Worm (Caenorhabditis elegans) whole organism, L3 larva: Measurements from ENCODE around the gene C24A3.1.

Experiments used
- ceh-16 ChIP-seq: sonication (generic microtip); optimal IDR thresholded peaks from 2 replicates; lab custom pipeline; 2017; ENCODE audit warnings: missing biosample characterization, missing genetic modification characterization
- ceh-28 ChIP-seq: fragments of 150-350 bp; optimal IDR thresholded peaks from 2 replicates; lab custom pipeline; 2014; ENCODE audit warnings: missing biosample characterization, missing genetic modification reagents, missing genetic modification characterization
- fkh-10 ChIP-seq: sonication (generic microtip); optimal IDR thresholded peaks from 2 replicates; lab custom pipeline; 2017; ENCODE audit warnings: missing biosample characterization, missing genetic modification reagents, missing genetic modification characterization
- jun-1 ChIP-seq: fragments of 150-350 bp; optimal IDR thresholded peaks from 2 replicates; lab custom pipeline; 2014; ENCODE audit warnings: missing biosample characterization, missing genetic modification reagents, missing genetic modification characterization
- lin-15B ChIP-seq: fragments of 150-350 bp; optimal IDR thresholded peaks from 2 replicates; lab custom pipeline; 2014; ENCODE audit warnings: missing biosample characterization, missing genetic modification characterization
- nfya-1 ChIP-seq: sonication (generic microtip); optimal IDR thresholded peaks from 2 replicates; lab custom pipeline; 2017; ENCODE audit warnings: missing genetic modification characterization, mild to moderate bottlenecking, missing compliant biosample characterization, antibody characterized with exemption, moderate library complexity; ENCODE audit not compliant: insufficient read depth
- nhr-11 ChIP-seq: fragments of 150-350 bp; optimal IDR thresholded peaks from 2 replicates; lab custom pipeline; 2014; ENCODE audit warnings: missing biosample characterization, missing genetic modification characterization
- nhr-76 ChIP-seq: fragments of 150-350 bp; sonication (generic microtip); optimal IDR thresholded peaks from 5 replicates; lab custom pipeline; 2014; ENCODE audit warnings: missing biosample characterization, missing genetic modification characterization
- pqm-1 ChIP-seq: fragments of 150-350 bp; optimal IDR thresholded peaks from 2 replicates; lab custom pipeline; 2017; ENCODE audit warnings: missing biosample characterization, missing genetic modification characterization, inconsistent platforms
- unc-62 ChIP-seq: fragments of 150-350 bp; sonication (generic microtip); optimal IDR thresholded peaks from 4 replicates; lab custom pipeline; 2014; ENCODE audit warnings: missing biosample characterization, missing genetic modification reagents, missing genetic modification characterization
- ztf-11 ChIP-seq: fragments of 150-350 bp; optimal IDR thresholded peaks from 2 replicates; lab custom pipeline; 2014; ENCODE audit warnings: missing biosample characterization, missing genetic modification characterization

DNA sequence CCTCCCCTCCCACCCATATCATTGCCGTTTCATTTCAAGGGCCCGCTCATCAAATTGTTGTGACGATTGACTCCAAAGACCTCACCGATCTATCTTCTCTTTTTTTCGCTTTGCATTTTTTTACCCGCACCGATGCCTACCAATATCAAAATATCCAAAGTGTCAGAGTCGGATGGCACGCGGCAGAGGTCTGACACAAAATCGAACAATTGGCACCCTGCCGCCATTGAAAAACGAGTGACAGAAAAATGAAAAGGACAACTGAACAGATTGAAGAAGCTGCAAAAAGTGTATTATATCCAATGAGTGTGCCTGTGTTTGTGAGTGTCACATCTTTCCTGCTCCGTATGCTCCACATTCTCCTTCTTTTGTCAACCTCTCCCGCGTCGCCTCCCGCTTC, 12.4 kb upstream of the C24A3.1 start:
- TF ChIP-seq ceh-28 (tag; lab: Kevin White, UChicago) (no peak), nhr-76 (tag; lab: Kevin White, UChicago) (no peak), nhr-11 (tag; lab: Kevin White, UChicago) (no peak), lin-15B (tag; lab: Kevin White, UChicago) (no peak), ceh-16 (tag; lab: Kevin White, UChicago) (no peak), fkh-10 (GFP tag; lab: Kevin White, UChicago) (no peak), pqm-1 (tag; lab: Kevin White, UChicago) (no peak), jun-1 (tag; lab: Kevin White, UChicago) (no peak), nfya-1 (tag; lab: Kevin White, UChicago) (peak; percentile 26), unc-62 (no peak), ztf-11 (tag; lab: Kevin White, UChicago) (no peak)
